Worm (Caenorhabditis elegans): ENCODE results near the gene T28D9.11.

DNA sequence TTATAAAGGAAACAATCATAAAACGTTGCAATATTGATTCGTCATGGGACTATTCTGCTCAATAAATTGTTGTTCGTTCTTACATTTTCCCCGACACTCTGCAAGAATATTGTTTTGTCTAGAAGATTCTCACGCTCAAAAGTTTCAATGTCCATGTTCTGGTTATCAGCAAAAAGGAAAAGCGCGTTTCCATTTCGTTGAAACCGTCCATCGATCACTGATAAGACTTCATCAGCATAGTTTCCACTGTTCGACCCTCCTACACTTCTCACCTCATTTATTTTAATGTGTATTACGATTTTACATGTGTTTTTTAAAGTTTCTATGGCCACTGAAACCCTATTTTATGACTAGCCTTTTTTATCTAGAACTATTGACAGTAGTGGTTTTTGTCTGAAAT lies 28.3 kb upstream of the T28D9.11 start:
- TF ChIP-seq mep-1 (tag; optimal IDR thresholded peaks at IDR 0.05) (no peak), swsn-7 (tag; optimal IDR thresholded peaks at IDR 0.05) (no peak), snpc-4 (tag; optimal IDR thresholded peaks at IDR 0.05) (no peak), nhr-12 (tag; optimal IDR thresholded peaks at IDR 0.05) (no peak), ama-1 (optimal IDR thresholded peaks at IDR 0.05) (no peak), zag-1 (tag; optimal IDR thresholded peaks at IDR 0.05) (no peak), nhr-28 (tag; optimal IDR thresholded peaks at IDR 0.05) (no peak), sox-4 (tag; optimal IDR thresholded peaks at IDR 0.05) (no peak), tbx-2 (tag; optimal IDR thresholded peaks at IDR 0.05) (no peak)

Data from whole organism, L1 larva.